Worm (Caenorhabditis elegans): ENCODE measurements around the gene nspe-2.

ce11 chrII:12626887-12627286 is 7.7 kb upstream of the nspe-2 start, which contains the start of gene nspe-7:
- no peak for TF ChIP-seq ceh-19 (GFP tag; optimal IDR thresholded peaks at IDR 0.05)
- no peak for TF ChIP-seq F13H6.1 (tag; optimal IDR thresholded peaks at IDR 0.05)
- TF ChIP-seq nhr-11 (tag; optimal IDR thresholded peaks at IDR 0.05), result no peak
- TF ChIP-seq unc-86 (tag; optimal IDR thresholded peaks at IDR 0.05), result no peak
- TF ChIP-seq ahr-1 (tag; optimal IDR thresholded peaks at IDR 0.05), result no peak
- TF ChIP-seq gmeb-2 (tag; optimal IDR thresholded peaks at IDR 0.05), result no peak
- no peak for TF ChIP-seq ceh-2 (tag; optimal IDR thresholded peaks at IDR 0.05)
- TF ChIP-seq pha-4 (tag; optimal IDR thresholded peaks at IDR 0.05), result no peak
